Worm (Caenorhabditis elegans) whole organism, midembryonic: Measurements from ENCODE around the gene F43G6.4.

Experiments used
- med-1 ChIP-seq: sonication (generic microtip); optimal IDR thresholded peaks from 2 replicates; lab custom pipeline; 2017; ENCODE audit warnings: missing genetic modification characterization, mild to moderate bottlenecking, missing compliant biosample characterization, antibody characterized with exemption, missing genetic modification reagents; ENCODE audit not compliant: insufficient read depth
- tab-1 ChIP-seq: fragments of 200-800 bp; sonication (Bioruptor generic); IDR thresholded peaks from 2 replicates; pipeline ENCODE4 v1.3.6; 2022; ENCODE audit warnings: missing genetic modification characterization, missing compliant biosample characterization

- TF ChIP-seq tab-1 (GFP tag; lab: Robert Waterston, UW) (no peak), med-1 (GFP tag; lab: Kevin White, UChicago) (no peak)
Measured at ce11 chrII:11802451-11802850, 11.9 kb downstream of the F43G6.4 start, which contains the start of gene F43G6.17.
